Worm (Caenorhabditis elegans) whole organism, young adult: ENCODE data around the gene tmed-13.
A peak's percentile ranks its signal among the peaks of the same experiment; 100 is the strongest.

Source experiments
- B0261.1 ChIP-seq: sonication (generic microtip); optimal IDR thresholded peaks from 2 replicates; lab custom pipeline; 2016; ENCODE audit warnings: mild to moderate bottlenecking, missing genetic modification characterization, moderate library complexity, missing compliant biosample characterization
- D2030.7 ChIP-seq: fragments of 200-800 bp; sonication (Bioruptor generic); IDR thresholded peaks from 2 replicates; pipeline ENCODE4 v1.3.6; 2022; ENCODE audit warnings: missing genetic modification reagents, missing genetic modification characterization, missing compliant biosample characterization
- F10E7.11 ChIP-seq: sonication (generic microtip); optimal IDR thresholded peaks from 2 replicates; lab custom pipeline; 2017; ENCODE audit warnings: mild to moderate bottlenecking, missing genetic modification characterization, moderate library complexity, missing compliant biosample characterization
- F22D6.2 ChIP-seq: sonication (generic microtip); optimal IDR thresholded peaks from 2 replicates; lab custom pipeline; 2016; ENCODE audit warnings: mild to moderate bottlenecking, missing genetic modification characterization, missing compliant biosample characterization
- F33H1.4 ChIP-seq: fragments of 200-800 bp; sonication (Bioruptor generic); IDR thresholded peaks from 2 replicates; pipeline ENCODE4 v1.3.6; 2022; ENCODE audit warnings: missing genetic modification reagents, missing genetic modification characterization, missing compliant biosample characterization
- K11D2.4 ChIP-seq: fragments of 200-800 bp; sonication (Bioruptor generic); IDR thresholded peaks from 2 replicates; pipeline ENCODE4 v1.3.6; 2022; ENCODE audit warnings: missing genetic modification reagents, missing genetic modification characterization, missing compliant biosample characterization
- T07F8.4 ChIP-seq: sonication (generic microtip); optimal IDR thresholded peaks from 2 replicates; lab custom pipeline; 2016; ENCODE audit warnings: mild to moderate bottlenecking, missing genetic modification characterization, moderate library complexity, missing compliant biosample characterization
- Y53G8AR.9 ChIP-seq: fragments of 200-800 bp; sonication (Bioruptor generic); conservative IDR thresholded peaks from 2 replicates; pipeline ENCODE4 v1.3.6; 2022; ENCODE audit warnings: missing genetic modification reagents, missing genetic modification characterization, missing compliant biosample characterization
- Y56A3A.18 ChIP-seq: fragments of 200-800 bp; sonication (Bioruptor generic); IDR thresholded peaks from 2 replicates; pipeline ENCODE4 v1.3.6; 2022; ENCODE audit warnings: missing genetic modification reagents, missing genetic modification characterization, missing compliant biosample characterization
- Y79H2A.3 ChIP-seq: fragments of 200-800 bp; sonication (Bioruptor generic); conservative IDR thresholded peaks from 2 replicates; pipeline ENCODE4 v1.3.6; 2022; ENCODE audit warnings: missing genetic modification reagents, missing genetic modification characterization, missing compliant biosample characterization
- Y95B8A.8 ChIP-seq: fragments of 200-800 bp; sonication (Bioruptor generic); IDR thresholded peaks from 2 replicates; pipeline ENCODE4 v1.3.6; 2022; ENCODE audit warnings: missing genetic modification reagents, missing genetic modification characterization, missing compliant biosample characterization
- ZK185.1 ChIP-seq: sonication (generic microtip); optimal IDR thresholded peaks from 2 replicates; lab custom pipeline; 2016; ENCODE audit warnings: mild to moderate bottlenecking, missing genetic modification characterization, missing compliant biosample characterization; ENCODE audit not compliant: poor library complexity, severe bottlenecking
- aptf-3 ChIP-seq: fragments of 200-800 bp; sonication (Bioruptor generic); IDR thresholded peaks from 2 replicates; pipeline ENCODE4 v1.3.6; 2022; ENCODE audit warnings: missing genetic modification characterization, missing compliant biosample characterization
- atf-7 ChIP-seq: sonication (generic microtip); optimal IDR thresholded peaks from 2 replicates; lab custom pipeline; 2017; ENCODE audit warnings: mild to moderate bottlenecking, missing genetic modification characterization, missing compliant biosample characterization
- attf-6 ChIP-seq: fragments of 200-800 bp; sonication (Bioruptor generic); IDR thresholded peaks from 2 replicates; pipeline ENCODE4 v1.3.6; 2022; ENCODE audit warnings: missing genetic modification reagents, missing genetic modification characterization, missing compliant biosample characterization
- bed-1 ChIP-seq: fragments of 200-800 bp; sonication (Bioruptor generic); IDR thresholded peaks from 2 replicates; pipeline ENCODE4 v1.3.6; 2022; ENCODE audit warnings: missing genetic modification reagents, missing genetic modification characterization, missing compliant biosample characterization
- ccch-3 ChIP-seq: fragments of 200-800 bp; sonication (Bioruptor generic); optimal IDR thresholded peaks from 2 replicates; lab custom pipeline; 2018; ENCODE audit warnings: mild to moderate bottlenecking, missing genetic modification characterization, missing compliant biosample characterization
- ceh-27 ChIP-seq: fragments of 200-800 bp; sonication (Bioruptor generic); optimal IDR thresholded peaks from 2 replicates; lab custom pipeline; 2018; ENCODE audit warnings: mild to moderate bottlenecking, missing genetic modification characterization, moderate library complexity, missing compliant biosample characterization
- ceh-58 ChIP-seq: fragments of 200-800 bp; sonication (Bioruptor generic); IDR thresholded peaks from 2 replicates; pipeline ENCODE4 v1.3.6; 2022; ENCODE audit warnings: missing genetic modification characterization, missing compliant biosample characterization
- dox-1 ChIP-seq: fragments of 200-800 bp; sonication (Bioruptor generic); IDR thresholded peaks from 2 replicates; pipeline ENCODE4 v1.3.6; 2022; ENCODE audit warnings: missing genetic modification reagents, missing genetic modification characterization, missing compliant biosample characterization
- dpff-1 ChIP-seq: sonication (generic microtip); optimal IDR thresholded peaks from 2 replicates; lab custom pipeline; 2017; ENCODE audit warnings: mild to moderate bottlenecking, missing genetic modification characterization, missing compliant biosample characterization
- ekl-4 ChIP-seq: fragments of 200-800 bp; sonication (Bioruptor generic); IDR thresholded peaks from 2 replicates; pipeline ENCODE4 v1.3.6; 2022; ENCODE audit warnings: missing genetic modification reagents, missing genetic modification characterization, missing compliant biosample characterization
- him-1 ChIP-seq: sonication (generic microtip); optimal IDR thresholded peaks from 2 replicates; lab custom pipeline; 2016; ENCODE audit warnings: missing genotype, missing genetic modification reagents, missing genetic modification characterization, missing compliant biosample characterization
- hlh-12 ChIP-seq: sonication (generic microtip); optimal IDR thresholded peaks from 2 replicates; lab custom pipeline; 2016; ENCODE audit warnings: missing genetic modification characterization, missing compliant biosample characterization
- hmg-1.2 ChIP-seq: fragments of 200-800 bp; sonication (Bioruptor generic); IDR thresholded peaks from 2 replicates; pipeline ENCODE4 v1.3.6; 2022; ENCODE audit warnings: missing genetic modification reagents, missing genetic modification characterization, missing compliant biosample characterization
- hrde-1 ChIP-seq: sonication (generic microtip); optimal IDR thresholded peaks from 2 replicates; lab custom pipeline; 2016; ENCODE audit warnings: missing genetic modification characterization, mild to moderate bottlenecking, missing compliant biosample characterization, moderate library complexity, missing genotype, missing genetic modification reagents, borderline replicate concordance
- lin-26 ChIP-seq: fragments of 200-800 bp; sonication (Bioruptor generic); IDR thresholded peaks from 2 replicates; pipeline ENCODE4 v1.3.6; 2022; ENCODE audit warnings: missing genetic modification reagents, missing genetic modification characterization, missing compliant biosample characterization
- lin-40 ChIP-seq: sonication (generic microtip); optimal IDR thresholded peaks from 2 replicates; lab custom pipeline; 2016; ENCODE audit warnings: missing genetic modification characterization, mild to moderate bottlenecking, missing compliant biosample characterization, missing genotype, missing genetic modification reagents
- lin-54 ChIP-seq: fragments of 200-800 bp; sonication (Bioruptor generic); optimal IDR thresholded peaks from 2 replicates; lab custom pipeline; 2018; ENCODE audit warnings: mild to moderate bottlenecking, missing genetic modification characterization, missing compliant biosample characterization
- lir-1 ChIP-seq: fragments of 200-800 bp; sonication (Bioruptor generic); conservative IDR thresholded peaks from 2 replicates; pipeline ENCODE4 v1.3.6; 2022; ENCODE audit warnings: missing genetic modification reagents, missing genetic modification characterization, missing compliant biosample characterization
- madf-6 ChIP-seq: fragments of 200-800 bp; sonication (Bioruptor generic); IDR thresholded peaks from 2 replicates; pipeline ENCODE4 v1.3.6; 2022; ENCODE audit warnings: missing genetic modification reagents, missing genetic modification characterization, missing compliant biosample characterization
- madf-8 ChIP-seq: fragments of 200-800 bp; sonication (Bioruptor generic); conservative IDR thresholded peaks from 2 replicates; pipeline ENCODE4 v1.3.6; 2022; ENCODE audit warnings: missing genetic modification reagents, missing genetic modification characterization, missing compliant biosample characterization
- mel-28 ChIP-seq: sonication (generic microtip); optimal IDR thresholded peaks from 2 replicates; lab custom pipeline; 2016; ENCODE audit warnings: borderline replicate concordance, mild to moderate bottlenecking, missing genetic modification characterization, missing compliant biosample characterization
- nhr-179 ChIP-seq: sonication (generic microtip); optimal IDR thresholded peaks from 2 replicates; lab custom pipeline; 2016; ENCODE audit warnings: mild to moderate bottlenecking, missing genetic modification characterization, missing compliant biosample characterization
- nhr-27 ChIP-seq: fragments of 200-800 bp; sonication (Bioruptor generic); optimal IDR thresholded peaks from 2 replicates; lab custom pipeline; 2018; ENCODE audit warnings: mild to moderate bottlenecking, missing genetic modification characterization, moderate library complexity, missing compliant biosample characterization
- nhr-80 ChIP-seq: sonication (generic microtip); optimal IDR thresholded peaks from 2 replicates; lab custom pipeline; 2016; ENCODE audit warnings: missing genetic modification characterization, missing compliant biosample characterization
- rcor-1 ChIP-seq: fragments of 200-800 bp; sonication (Bioruptor generic); IDR thresholded peaks from 2 replicates; pipeline ENCODE4 v1.3.6; 2022; ENCODE audit warnings: missing genetic modification reagents, missing genetic modification characterization, missing compliant biosample characterization
- sea-2 ChIP-seq: fragments of 200-800 bp; sonication (Bioruptor generic); IDR thresholded peaks from 2 replicates; pipeline ENCODE4 v1.3.6; 2022; ENCODE audit warnings: missing genetic modification characterization, missing compliant biosample characterization
- snpc-4 ChIP-seq, 5 experiments: fragments of 150-350 bp in 1 of 5; sonication (generic microtip) in 4 of 5; optimal IDR thresholded peaks; 2 replicates each; lab custom pipeline; 2014 to 2018; ENCODE audit warnings: missing genetic modification characterization in 5 of 5, missing biosample characterization in 3 of 5, antibody characterized with exemption in 2 of 5, mild to moderate bottlenecking in 2 of 5, missing compliant biosample characterization in 2 of 5, missing genotype in 2 of 5, moderate library complexity in 2 of 5, missing genetic modification reagents in 1 of 5
- tbx-9 ChIP-seq: sonication (generic microtip); optimal IDR thresholded peaks from 2 replicates; lab custom pipeline; 2016; ENCODE audit warnings: borderline replicate concordance, missing genetic modification characterization, inconsistent platforms, missing compliant biosample characterization
- tlf-1 ChIP-seq: fragments of 200-800 bp; sonication (Bioruptor generic); optimal IDR thresholded peaks from 2 replicates; lab custom pipeline; 2018; ENCODE audit warnings: mild to moderate bottlenecking, missing genetic modification characterization, missing compliant biosample characterization
- ztf-25 ChIP-seq: fragments of 200-800 bp; sonication (Bioruptor generic); IDR thresholded peaks from 2 replicates; pipeline ENCODE4 v1.3.6; 2022; ENCODE audit warnings: missing genetic modification reagents, missing genetic modification characterization, missing compliant biosample characterization
- ztf-28 ChIP-seq: fragments of 200-800 bp; sonication (Bioruptor generic); IDR thresholded peaks from 2 replicates; pipeline ENCODE4 v1.3.6; 2022; ENCODE audit warnings: missing genetic modification reagents, missing genetic modification characterization, missing compliant biosample characterization
- ztf-6 ChIP-seq: fragments of 200-800 bp; sonication (Bioruptor generic); IDR thresholded peaks from 2 replicates; pipeline ENCODE4 v1.3.6; 2022; ENCODE audit warnings: missing genetic modification reagents, missing genetic modification characterization, missing compliant biosample characterization

The tmed-13 gene

DNA sequence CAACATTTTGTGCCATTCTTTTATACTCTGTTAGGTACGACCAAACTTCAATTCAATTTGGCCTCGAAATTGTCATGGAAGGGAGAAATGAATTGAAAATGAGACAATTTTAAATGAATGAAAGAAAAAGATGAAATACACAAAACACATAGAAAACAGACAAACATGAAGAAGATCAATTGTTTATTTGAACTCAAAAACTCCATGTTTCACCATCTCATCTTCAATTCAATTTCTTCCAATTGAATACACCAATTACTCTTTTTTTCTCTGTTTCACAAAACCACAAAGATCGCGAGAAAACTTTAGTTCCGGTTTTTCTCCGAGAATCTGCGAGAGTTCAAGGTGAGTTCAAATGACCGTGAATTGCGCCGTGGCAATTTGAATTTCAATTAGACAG, 44.0 kb downstream of the tmed-13 start:
- TF ChIP-seq F10E7.11 (tag; lab: Kevin White, UChicago) = no peak
- TF ChIP-seq hlh-12 (tag; lab: Kevin White, UChicago) = no peak
- TF ChIP-seq D2030.7 (GFP tag; lab: Robert Waterston, UW) = no peak
- no peak for TF ChIP-seq B0261.1
- no peak for TF ChIP-seq dpff-1 (tag; lab: Kevin White, UChicago)
- no peak for TF ChIP-seq F22D6.2 (tag; lab: Kevin White, UChicago)
- no peak for TF ChIP-seq lin-40 (tag; lab: Kevin White, UChicago)
- no peak for TF ChIP-seq sea-2
- TF ChIP-seq aptf-3 = no peak
- TF ChIP-seq lir-1 (GFP tag; lab: Robert Waterston, UW) = no peak
- TF ChIP-seq K11D2.4 (GFP tag; lab: Robert Waterston, UW) = no peak

DNA sequence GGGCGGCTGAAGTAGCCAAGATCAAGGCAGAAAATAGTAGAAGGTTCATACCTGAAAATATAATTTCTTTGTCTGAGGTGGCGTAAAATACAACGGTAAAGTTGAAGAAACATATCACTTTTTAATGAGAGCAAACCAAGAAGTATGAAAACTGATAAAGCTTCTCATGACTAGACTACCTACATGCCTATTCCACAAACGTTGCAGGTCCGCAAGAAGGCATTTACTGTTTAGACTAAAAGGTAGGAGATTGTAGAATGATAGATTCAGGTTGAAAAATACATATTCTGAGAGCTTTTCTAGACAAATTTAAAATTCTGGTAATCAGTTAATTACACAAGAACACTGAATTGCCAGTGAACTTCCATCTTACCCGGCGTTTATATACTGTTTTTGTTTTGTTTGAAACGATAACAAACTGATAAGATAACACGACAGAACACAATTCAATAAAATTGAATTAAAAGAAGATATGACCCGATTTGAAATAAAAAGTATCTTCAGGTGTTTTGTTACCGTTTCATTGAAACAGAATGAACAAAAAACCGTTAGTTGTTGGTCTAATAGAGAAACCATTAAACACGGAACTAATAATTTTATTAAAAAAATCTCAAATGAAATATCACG, 45.0 kb downstream of the tmed-13 start, which contains the start of gene acp-6:
Gene acp-6, minus strand, starts transcription at position 51 of the 627 bp plus-strand sequence.
- TF ChIP-seq ceh-27 (GFP tag; lab: Kevin White, UChicago) (no peak), him-1 (tag; lab: Kevin White, UChicago) (no peak), nhr-179 (tag; lab: Kevin White, UChicago) (no peak), Y79H2A.3 (GFP tag; lab: Robert Waterston, UW) (no peak), ztf-6 (GFP tag; lab: Robert Waterston, UW) (no peak), nhr-80 (no peak), lin-40 (tag; lab: Kevin White, UChicago) (no peak), mel-28 (tag; lab: Kevin White, UChicago) (no peak), ZK185.1 (tag; lab: Kevin White, UChicago) (no peak), nhr-27 (tag; lab: Kevin White, UChicago) (no peak), ccch-3 (GFP tag; lab: Kevin White, UChicago) (no peak), F10E7.11 (tag; lab: Kevin White, UChicago) (no peak), bed-1 (GFP tag; lab: Robert Waterston, UW) (no peak), atf-7 (tag; lab: Kevin White, UChicago) (no peak), madf-8 (GFP tag; lab: Robert Waterston, UW) (no peak), F33H1.4 (no peak), T07F8.4 (no peak), lir-1 (GFP tag; lab: Robert Waterston, UW) (no peak), tbx-9 (tag; lab: Kevin White, UChicago) (no peak), lin-26 (GFP tag; lab: Robert Waterston, UW) (no peak)

DNA sequence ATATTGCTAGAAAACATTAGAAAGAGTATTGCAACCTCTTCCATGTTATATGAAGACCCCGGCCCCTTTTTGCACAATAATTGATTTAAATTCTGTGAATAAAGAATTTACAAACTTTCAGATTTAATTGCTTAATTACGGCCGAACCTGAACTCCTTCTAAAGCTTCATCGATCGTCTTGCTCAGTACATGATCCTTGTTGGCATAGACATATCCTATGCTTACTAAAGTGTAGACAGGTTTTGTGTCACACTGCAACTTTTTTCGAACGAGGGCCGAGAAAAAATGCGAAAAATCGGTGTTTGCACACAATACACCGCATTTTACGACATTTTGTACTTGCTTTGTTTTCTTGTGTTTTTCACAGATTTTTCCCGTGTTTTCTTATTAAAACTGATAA, 47.8 kb downstream of the tmed-13 start:
- TF ChIP-seq attf-6 (GFP tag; lab: Robert Waterston, UW) = peak; percentile 81
- peak; percentile 26 for TF ChIP-seq snpc-4 (GFP tag; optimal IDR thresholded peaks at IDR 0.05; lab: Kevin White, UChicago)
- TF ChIP-seq snpc-4 (tag; optimal IDR thresholded peaks at IDR 0.05; lab: Kevin White, UChicago) = peak in 1 of 4 experiments; percentile 71
- TF ChIP-seq lin-26 (GFP tag; lab: Robert Waterston, UW) = peak; percentile 73
- 0 out of 2 replicates have a peak, but pooled peaks have one; percentile 46 for TF ChIP-seq ztf-28 (GFP tag; lab: Robert Waterston, UW)
- TF ChIP-seq dox-1 (GFP tag; lab: Robert Waterston, UW) = peak; percentile 53; the same call in 1 of the 2 replicates
- peak; percentile 55; the same call in 1 of the 2 replicates for TF ChIP-seq ceh-58 (GFP tag; lab: Robert Waterston, UW)
- TF ChIP-seq ztf-25 (GFP tag; lab: Robert Waterston, UW) = 0 out of 2 replicates have a peak, but pooled peaks have one; percentile 45
- TF ChIP-seq hmg-1.2 = peak; percentile 55
- peak; percentile 86 for TF ChIP-seq Y95B8A.8 (GFP tag; lab: Robert Waterston, UW)
- peak; percentile 59 for TF ChIP-seq hrde-1 (tag; lab: Kevin White, UChicago)
- TF ChIP-seq Y53G8AR.9 (GFP tag; lab: Robert Waterston, UW) = peak; percentile 68
- TF ChIP-seq madf-8 (GFP tag; lab: Robert Waterston, UW) = peak; percentile 47
- TF ChIP-seq lin-54 (GFP tag; lab: Kevin White, UChicago) = peak; percentile 43
- peak; percentile 85 for TF ChIP-seq madf-6
- TF ChIP-seq bed-1 (GFP tag; lab: Robert Waterston, UW) = 0 out of 2 replicates have a peak, but pooled peaks have one; percentile 62
- peak; percentile 85 for TF ChIP-seq ekl-4 (GFP tag; lab: Robert Waterston, UW)
- TF ChIP-seq rcor-1 (GFP tag; lab: Robert Waterston, UW) = peak; percentile 65; the same call in 1 of the 2 replicates
- TF ChIP-seq tlf-1 (GFP tag; lab: Kevin White, UChicago) = peak; percentile 15
- TF ChIP-seq Y56A3A.18 (GFP tag; lab: Robert Waterston, UW) = peak; percentile 52; the same call in 1 of the 2 replicates
